Fruit fly (Drosophila melanogaster) whole organism, embryonic: ENCODE measurements around the gene CG31775.
"Not testable (repeated sequence)": the region's sequence is repeated elsewhere in the genome, so short reads cannot be mapped to it uniquely, and the experiment has no call there.

Experiments
- Abd-B ChIP-seq: fragments of 200-800 bp; sonication (Bioruptor generic); optimal IDR thresholded peaks from 2 replicates; lab custom pipeline; 2018; ENCODE audit warnings: missing biosample characterization, mild to moderate bottlenecking, missing genetic modification characterization, moderate library complexity
- BEAF-32 ChIP-seq: fragments of 200-800 bp; sonication (Bioruptor generic); optimal IDR thresholded peaks from 3 replicates; lab custom pipeline; 2017; ENCODE audit warnings: missing biosample characterization, missing genetic modification characterization, mild to moderate bottlenecking, moderate library complexity, missing genetic modification reagents
- CG11456 ChIP-seq: fragments of 200-800 bp; sonication (Bioruptor generic); IDR thresholded peaks from 3 replicates; pipeline ENCODE4 v1.3.6; 2022; ENCODE audit warnings: missing biosample characterization, missing genetic modification characterization
- CG13624 ChIP-seq: fragments of 200-800 bp; sonication (Bioruptor generic); optimal IDR thresholded peaks from 2 replicates; lab custom pipeline; 2016; ENCODE audit warnings: missing biosample characterization, missing genetic modification characterization
- CG14441 ChIP-seq: fragments of 200-800 bp; sonication (Bioruptor generic); IDR thresholded peaks from 2 replicates; pipeline ENCODE4 v1.3.6; 2022; ENCODE audit warnings: missing biosample characterization, missing genetic modification characterization
- CG14667 ChIP-seq: fragments of 200-800 bp; sonication (Bioruptor generic); IDR thresholded peaks from 2 replicates; pipeline ENCODE4 v1.3.6; 2022; ENCODE audit warnings: missing biosample characterization, missing genetic modification characterization
- CG15479 ChIP-seq: fragments of 200-800 bp; sonication (Bioruptor generic); optimal IDR thresholded peaks from 3 replicates; lab custom pipeline; 2019; ENCODE audit warnings: missing biosample characterization, mild to moderate bottlenecking, missing genetic modification characterization, moderate library complexity
- CG17802 ChIP-seq: fragments of 200-800 bp; sonication (Bioruptor generic); optimal IDR thresholded peaks from 2 replicates; lab custom pipeline; 2018; ENCODE audit warnings: missing biosample characterization, mild to moderate bottlenecking, missing genetic modification characterization, moderate library complexity
- CG34376 ChIP-seq: fragments of 200-800 bp; sonication (Bioruptor generic); optimal IDR thresholded peaks from 2 replicates; lab custom pipeline; 2018; ENCODE audit warnings: missing biosample characterization, mild to moderate bottlenecking, missing genetic modification characterization
- CG4424 ChIP-seq: fragments of 200-800 bp; sonication (Bioruptor generic); optimal IDR thresholded peaks from 3 replicates; lab custom pipeline; 2016; ENCODE audit warnings: missing biosample characterization, missing genetic modification characterization
- CG5953 ChIP-seq: fragments of 200-800 bp; sonication (Bioruptor generic); IDR thresholded peaks from 2 replicates; pipeline ENCODE4 v1.3.6; 2022; ENCODE audit warnings: missing biosample characterization, missing genetic modification characterization
- CG6254 ChIP-seq: fragments of 200-800 bp; sonication (Bioruptor generic); optimal IDR thresholded peaks from 3 replicates; lab custom pipeline; 2017; ENCODE audit warnings: mild to moderate bottlenecking, missing biosample characterization, missing genetic modification reagents, missing genetic modification characterization
- CG9609 ChIP-seq: fragments of 200-800 bp; sonication (Bioruptor generic); optimal IDR thresholded peaks from 3 replicates; lab custom pipeline; 2016; ENCODE audit warnings: missing biosample characterization, missing genetic modification characterization
- D ChIP-seq, 2 experiments: fragments of 200-800 bp in 1 of 2; fragments of >200 bp in 1 of 2; sonication (Bioruptor generic) in 1 of 2; optimal IDR thresholded peaks; 2 replicates in 1 of 2; 3 replicates in 1 of 2; lab custom pipeline; 2017; ENCODE audit warnings: mild to moderate bottlenecking in 1 of 2, missing biosample characterization in 1 of 2, missing genetic modification characterization in 1 of 2, missing genetic modification reagents in 1 of 2
- Deaf1 ChIP-seq: fragments of 200-800 bp; optimal IDR thresholded peaks from 3 replicates; lab custom pipeline; 2019; ENCODE audit warnings: missing biosample characterization, mild to moderate bottlenecking, missing genetic modification characterization, moderate library complexity
- Dfd ChIP-seq, 2 experiments: fragments of >200 bp; optimal IDR thresholded peaks; 2 replicates each; lab custom pipeline; 2017; ENCODE audit warnings: missing biosample characterization in 2 of 2, missing genetic modification characterization in 2 of 2
- Dll ChIP-seq: fragments of 200-800 bp; sonication (Bioruptor generic); IDR thresholded peaks from 4 replicates; pipeline ENCODE4 v1.3.6; 2022; ENCODE audit warnings: missing biosample characterization, missing genetic modification characterization; ENCODE audit not compliant: partially characterized antibody
- Ets65A ChIP-seq: fragments of 200-800 bp; sonication (Bioruptor generic); peaks from one replicate; lab custom pipeline; 2016; ENCODE audit warnings: missing biosample characterization, missing genetic modification characterization
- HLH4C ChIP-seq: fragments of 200-800 bp; sonication (Bioruptor generic); IDR thresholded peaks from 3 replicates; pipeline ENCODE4 v1.3.6; 2022; ENCODE audit warnings: missing biosample characterization, missing genetic modification characterization; ENCODE audit not compliant: partially characterized antibody
- Hand ChIP-seq: fragments of 200-800 bp; sonication (Bioruptor generic); optimal IDR thresholded peaks from 2 replicates; lab custom pipeline; 2017; ENCODE audit warnings: mild to moderate bottlenecking, missing biosample characterization, missing genetic modification reagents, missing genetic modification characterization
- Hmr ChIP-seq: fragments of 200-800 bp; sonication (Bioruptor generic); optimal IDR thresholded peaks from 3 replicates; lab custom pipeline; 2017; ENCODE audit warnings: mild to moderate bottlenecking, missing biosample characterization, missing genetic modification reagents, missing genetic modification characterization
- Mad ChIP-seq: fragments of 200-800 bp; sonication (Bioruptor generic); optimal IDR thresholded peaks from 2 replicates; lab custom pipeline; 2016; ENCODE audit warnings: missing biosample characterization, missing genetic modification characterization
- NK7.1 ChIP-seq: fragments of 200-800 bp; sonication (Bioruptor generic); optimal IDR thresholded peaks from 3 replicates; lab custom pipeline; 2016; ENCODE audit warnings: missing biosample characterization, missing genetic modification characterization
- Neu2 ChIP-seq: fragments of 200-800 bp; sonication (Bioruptor generic); optimal IDR thresholded peaks from 3 replicates; lab custom pipeline; 2016; ENCODE audit warnings: missing biosample characterization, missing genetic modification characterization, borderline replicate concordance
- Sox100B ChIP-seq: fragments of 200-800 bp; sonication (Bioruptor generic); optimal IDR thresholded peaks from 3 replicates; lab custom pipeline; 2018; ENCODE audit warnings: missing biosample characterization, mild to moderate bottlenecking, missing genetic modification characterization
- ab ChIP-seq: fragments of 200-800 bp; sonication (Bioruptor generic); optimal IDR thresholded peaks from 2 replicates; lab custom pipeline; 2016; ENCODE audit warnings: missing biosample characterization, missing genetic modification characterization
- cad ChIP-seq: fragments of >200 bp; optimal IDR thresholded peaks from 2 replicates; lab custom pipeline; 2017; ENCODE audit warnings: missing biosample characterization, missing genetic modification characterization
- da ChIP-seq: fragments of 200-800 bp; sonication (Bioruptor generic); optimal IDR thresholded peaks from 2 replicates; lab custom pipeline; 2016; ENCODE audit warnings: missing biosample characterization, missing genetic modification characterization
- exex ChIP-seq: fragments of 200-800 bp; sonication (Bioruptor generic); optimal IDR thresholded peaks from 4 replicates; lab custom pipeline; 2018; ENCODE audit warnings: missing biosample characterization, mild to moderate bottlenecking, missing genetic modification characterization, moderate library complexity
- gro ChIP-seq: fragments of 200-800 bp; sonication (Bioruptor generic); optimal IDR thresholded peaks from 2 replicates; lab custom pipeline; 2016; ENCODE audit warnings: missing biosample characterization, missing genetic modification characterization
- h ChIP-seq: fragments of >200 bp; optimal IDR thresholded peaks from 2 replicates; lab custom pipeline; 2017
- lilli ChIP-seq: fragments of 200-800 bp; sonication (Bioruptor generic); optimal IDR thresholded peaks from 3 replicates; lab custom pipeline; 2016; ENCODE audit warnings: missing biosample characterization, missing genetic modification characterization
- luna ChIP-seq: fragments of 200-800 bp; sonication (Bioruptor generic); optimal IDR thresholded peaks from 2 replicates; lab custom pipeline; 2016; ENCODE audit warnings: missing biosample characterization, missing genetic modification characterization
- pan ChIP-seq, 4 experiments: fragments of >200 bp in 3 of 4; fragments of 200-800 bp in 1 of 4; sonication (Bioruptor generic) in 1 of 4; optimal IDR thresholded peaks in 3 of 4; IDR thresholded peaks in 1 of 4; 2 replicates each; pipeline versions ENCODE4 v1.3.6 to Lab custom; 2017 to 2022; ENCODE audit warnings: missing biosample characterization in 2 of 4, missing genetic modification characterization in 2 of 4, mixed read lengths in 1 of 4
- sqz ChIP-seq: fragments of 200-800 bp; sonication (Bioruptor generic); optimal IDR thresholded peaks from 3 replicates; lab custom pipeline; 2018; ENCODE audit warnings: missing biosample characterization, mild to moderate bottlenecking, missing genetic modification characterization
- stc ChIP-seq: fragments of 200-800 bp; sonication (Bioruptor generic); IDR thresholded peaks from 2 replicates; pipeline ENCODE4 v1.3.6; 2022; ENCODE audit warnings: missing biosample characterization, missing genetic modification characterization
- unpg ChIP-seq: fragments of 200-800 bp; sonication (Bioruptor generic); optimal IDR thresholded peaks from 3 replicates; lab custom pipeline; 2018; ENCODE audit warnings: missing biosample characterization, mild to moderate bottlenecking, missing genetic modification characterization, moderate library complexity

Gene CG31775

dm6 chr2L:14743337-14743736 lies 5.8 kb upstream of the CG31775 start:
- peak; percentile 63 for TF ChIP-seq CG6254 (GFP tag; lab: Kevin White, UChicago)
- TF ChIP-seq lilli (GFP tag; lab: Kevin White, UChicago): peak; percentile 32
- no peak for TF ChIP-seq Abd-B
- TF ChIP-seq Ets65A (GFP tag; lab: Kevin White, UChicago): peak; percentile 8
- no peak for TF ChIP-seq BEAF-32 (GFP tag; lab: Kevin White, UChicago)
- TF ChIP-seq luna (GFP tag; lab: Kevin White, UChicago): no peak
- TF ChIP-seq cad (GFP tag; lab: Kevin White, UChicago): peak; percentile 20

dm6 chr2L:14742893-14743292 lies 5.3 kb upstream of the CG31775 start, which contains the start of gene CG34166:
Gene CG34166, plus strand, starts transcription at chr2L:14743193.
- not testable (repeated sequence) for TF ChIP-seq CG14441 (GFP tag; lab: Robert Waterston, UW); HLH4C (GFP tag; lab: Robert Waterston, UW); Neu2 (GFP tag; lab: Kevin White, UChicago)

dm6 chr2L:14741740-14742139 lies 4.2 kb upstream of the CG31775 start, which contains the start of gene CG42586:
Gene CG42586, minus strand, starts transcription at chr2L:14741840.
- TF ChIP-seq Dll (GFP tag; lab: Robert Waterston, UW); CG15479; Deaf1 (tag; lab: Kevin White, UChicago): not testable (repeated sequence)
- TF ChIP-seq, all 482 proteins: peak for 0; not testable (repeated sequence) for 482

- TF ChIP-seq sqz (GFP tag; lab: Kevin White, UChicago); CG17802 (tag; lab: Kevin White, UChicago); CG11456 (GFP tag; lab: Robert Waterston, UW): not testable (repeated sequence)
Measured at dm6 chr2L:14739614-14740013, 2.0 kb upstream of the CG31775 start, which contains the start of gene CG42585. Gene CG42585, plus strand, starts transcription at chr2L:14739914.

- TF ChIP-seq gro (GFP tag; lab: Kevin White, UChicago); CG5953; CG14441 (GFP tag; lab: Robert Waterston, UW): not testable (repeated sequence)
Measured at dm6 chr2L:14735543-14735942, 2.0 kb downstream of the CG31775 start, which contains the start of gene CG31835. Gene CG31835, plus strand, starts transcription at chr2L:14735843.

- no peak for TF ChIP-seq CG14667
- no peak for TF ChIP-seq Hand (GFP tag; lab: Kevin White, UChicago)
- no peak for TF ChIP-seq unpg (GFP tag; lab: Kevin White, UChicago)
- TF ChIP-seq da (GFP tag; lab: Kevin White, UChicago): no peak
- TF ChIP-seq CG4424 (GFP tag; lab: Kevin White, UChicago): no peak
- no peak for TF ChIP-seq D (optimal IDR thresholded peaks at IDR 0.05; lab: Kevin White, UChicago)
- no peak for TF ChIP-seq D (GFP tag; optimal IDR thresholded peaks at IDR 0.05; lab: Kevin White, UChicago)
- no peak for TF ChIP-seq Hmr (GFP tag; lab: Kevin White, UChicago)
- no peak for TF ChIP-seq exex (tag; lab: Kevin White, UChicago)
- no peak for TF ChIP-seq Dfd (GFP tag; optimal IDR thresholded peaks at IDR 0.05; lab: Kevin White, UChicago)
- no peak for TF ChIP-seq CG34376 (GFP tag; lab: Kevin White, UChicago)
- no peak for TF ChIP-seq CG9609 (GFP tag; lab: Kevin White, UChicago)
- no peak for TF ChIP-seq CG13624 (GFP tag; lab: Kevin White, UChicago)
- TF ChIP-seq ab: no peak
- no peak for TF ChIP-seq pan (optimal IDR thresholded peaks at IDR 0.05; lab: Kevin White, UChicago)
- TF ChIP-seq pan (GFP tag; optimal IDR thresholded peaks at IDR 0.05 in 1 of 2, IDR thresholded peaks at IDR 0.05 in 1 of 2): no peak
- no peak for TF ChIP-seq h (lab: Kevin White, UChicago)
- no peak for TF ChIP-seq Sox100B
- TF ChIP-seq Mad (GFP tag; lab: Kevin White, UChicago): no peak
- TF ChIP-seq stc (GFP tag; lab: Robert Waterston, UW): no peak
- no peak for TF ChIP-seq NK7.1 (GFP tag; lab: Kevin White, UChicago)
Measured at dm6 chr2L:14730077-14730476, 7.5 kb downstream of the CG31775 start, which contains the start of gene CG42685. Gene CG42685, minus strand, starts transcription at chr2L:14730177.
